Fruit fly (Drosophila melanogaster) whole organism, prepupa: Measurements from ENCODE around the gene CG5882.
A peak's percentile ranks its signal among the peaks of the same experiment; 100 is the strongest.

ENCODE experiments used
- Blimp-1 ChIP-seq: fragments of 200-800 bp; sonication (Bioruptor generic); optimal IDR thresholded peaks from 3 replicates; lab custom pipeline; 2017; ENCODE audit warnings: missing biosample characterization, missing genetic modification characterization, mild to moderate bottlenecking, moderate library complexity, missing genetic modification reagents
- CG10669 ChIP-seq: fragments of 200-800 bp; sonication (Bioruptor generic); optimal IDR thresholded peaks from 3 replicates; lab custom pipeline; 2018; ENCODE audit warnings: missing biosample characterization, mild to moderate bottlenecking, missing genetic modification characterization, moderate library complexity
- CG11294 ChIP-seq: fragments of 200-800 bp; sonication (Bioruptor generic); IDR thresholded peaks from 2 replicates; pipeline ENCODE4 v1.3.6; 2022; ENCODE audit warnings: missing biosample characterization, missing genetic modification characterization
- CG11762 ChIP-seq: fragments of 200-800 bp; sonication (Bioruptor generic); optimal IDR thresholded peaks from 3 replicates; lab custom pipeline; 2016; ENCODE audit warnings: missing biosample characterization, missing genetic modification characterization; ENCODE audit not compliant: insufficient read depth
- CG11902 ChIP-seq: fragments of 200-800 bp; sonication (Bioruptor generic); optimal IDR thresholded peaks from 3 replicates; lab custom pipeline; 2016; ENCODE audit warnings: missing biosample characterization, missing genetic modification characterization
- CG15336 ChIP-seq: fragments of 200-800 bp; sonication (Bioruptor generic); IDR thresholded peaks from 2 replicates; pipeline ENCODE4 v1.3.6; 2022; ENCODE audit warnings: missing biosample characterization, missing genetic modification characterization
- CG1621 ChIP-seq: fragments of 200-800 bp; sonication (Bioruptor generic); optimal IDR thresholded peaks from 3 replicates; lab custom pipeline; 2018; ENCODE audit warnings: missing biosample characterization, mild to moderate bottlenecking, missing genetic modification characterization
- CG3032 ChIP-seq: fragments of 200-800 bp; optimal IDR thresholded peaks from 2 replicates; lab custom pipeline; 2019; ENCODE audit warnings: missing biosample characterization, mild to moderate bottlenecking, missing genetic modification characterization, moderate library complexity
- CG32006 ChIP-seq: fragments of 200-800 bp; sonication (Bioruptor generic); optimal IDR thresholded peaks from 3 replicates; lab custom pipeline; 2017; ENCODE audit warnings: missing biosample characterization, mild to moderate bottlenecking, missing genetic modification characterization
- CG3919 ChIP-seq: fragments of 200-800 bp; sonication (Bioruptor generic); optimal IDR thresholded peaks from 3 replicates; lab custom pipeline; 2016; ENCODE audit warnings: missing biosample characterization, missing genetic modification characterization
- CG4318 ChIP-seq: fragments of 200-800 bp; sonication (Bioruptor generic); optimal IDR thresholded peaks from 3 replicates; lab custom pipeline; 2017; ENCODE audit warnings: missing biosample characterization, mild to moderate bottlenecking, missing genetic modification characterization
- CG6163 ChIP-seq: fragments of 200-800 bp; sonication (Bioruptor generic); IDR thresholded peaks from 3 replicates; pipeline ENCODE4 v1.3.6; 2022; ENCODE audit warnings: missing biosample characterization, missing genetic modification characterization
- CG6276 ChIP-seq: fragments of 200-800 bp; sonication (Bioruptor generic); optimal IDR thresholded peaks from 2 replicates; lab custom pipeline; 2017; ENCODE audit warnings: missing biosample characterization, mild to moderate bottlenecking, missing genetic modification characterization
- CG6792 ChIP-seq: fragments of 200-800 bp; sonication (Bioruptor generic); optimal IDR thresholded peaks from 3 replicates; lab custom pipeline; 2016; ENCODE audit warnings: missing biosample characterization, missing genetic modification characterization
- CG6808 ChIP-seq: fragments of 200-800 bp; sonication (Bioruptor generic); optimal IDR thresholded peaks from 3 replicates; lab custom pipeline; 2017; ENCODE audit warnings: missing biosample characterization, missing genetic modification characterization, mild to moderate bottlenecking, moderate library complexity, missing genetic modification reagents
- CG6854 ChIP-seq: fragments of 200-800 bp; sonication (Bioruptor generic); optimal IDR thresholded peaks from 2 replicates; lab custom pipeline; 2017; ENCODE audit warnings: missing biosample characterization, mild to moderate bottlenecking, missing genetic modification characterization
- CG7368 ChIP-seq: fragments of 200-800 bp; sonication (Bioruptor generic); optimal IDR thresholded peaks from 3 replicates; lab custom pipeline; 2016; ENCODE audit warnings: missing biosample characterization, missing genetic modification characterization
- CG8119 ChIP-seq: fragments of 200-800 bp; sonication (Bioruptor generic); IDR thresholded peaks from 3 replicates; pipeline ENCODE4 v1.3.6; 2022; ENCODE audit warnings: missing biosample characterization, missing genetic modification characterization
- CG8632 ChIP-seq: fragments of 200-800 bp; sonication (Bioruptor generic); optimal IDR thresholded peaks from 3 replicates; lab custom pipeline; 2016; ENCODE audit warnings: missing biosample characterization, missing genetic modification characterization
- CG9139 ChIP-seq: fragments of 200-800 bp; sonication (Bioruptor generic); optimal IDR thresholded peaks from 3 replicates; lab custom pipeline; 2017; ENCODE audit warnings: missing biosample characterization, mild to moderate bottlenecking, missing genetic modification characterization
- Eip75B ChIP-seq: fragments of 200-800 bp; sonication (Bioruptor generic); optimal IDR thresholded peaks from 3 replicates; lab custom pipeline; 2016; ENCODE audit warnings: missing biosample characterization, missing genetic modification characterization
- Eip78C ChIP-seq: fragments of 200-800 bp; sonication (Bioruptor generic); peaks from one replicate; lab custom pipeline; 2016; ENCODE audit warnings: missing biosample characterization, missing genetic modification characterization
- Eip93F ChIP-seq: fragments of 200-800 bp; sonication (Bioruptor generic); optimal IDR thresholded peaks from 2 replicates; lab custom pipeline; 2016; ENCODE audit warnings: missing biosample characterization, mild to moderate bottlenecking, missing genetic modification characterization
- Ets96B ChIP-seq: fragments of 200-800 bp; optimal IDR thresholded peaks from 2 replicates; lab custom pipeline; 2019; ENCODE audit warnings: missing biosample characterization, mild to moderate bottlenecking, missing genetic modification characterization, moderate library complexity
- Gug ChIP-seq: fragments of 200-800 bp; sonication (Bioruptor generic); IDR thresholded peaks from 2 replicates; pipeline ENCODE4 v1.3.6; 2022; ENCODE audit warnings: missing biosample characterization, missing genetic modification characterization
- Hr4 ChIP-seq: fragments of 200-800 bp; sonication (Bioruptor generic); optimal IDR thresholded peaks from 3 replicates; lab custom pipeline; 2016; ENCODE audit warnings: missing biosample characterization, missing genetic modification characterization
- Met ChIP-seq: fragments of 200-800 bp; sonication (Bioruptor generic); optimal IDR thresholded peaks from 3 replicates; lab custom pipeline; 2016; ENCODE audit warnings: missing biosample characterization, missing genetic modification characterization
- OdsH ChIP-seq: fragments of 200-800 bp; sonication (Bioruptor generic); optimal IDR thresholded peaks from 3 replicates; lab custom pipeline; 2016; ENCODE audit warnings: missing biosample characterization, missing genetic modification characterization
- Sox102F ChIP-seq: fragments of 200-800 bp; sonication (Bioruptor generic); optimal IDR thresholded peaks from 2 replicates; lab custom pipeline; 2016; ENCODE audit warnings: missing biosample characterization, mild to moderate bottlenecking, missing genetic modification characterization
- Sox14 ChIP-seq: fragments of 200-800 bp; sonication (Bioruptor generic); optimal IDR thresholded peaks from 3 replicates; lab custom pipeline; 2016; ENCODE audit warnings: missing biosample characterization, missing genetic modification characterization
- achi ChIP-seq: fragments of 200-800 bp; sonication (Bioruptor generic); optimal IDR thresholded peaks from 3 replicates; lab custom pipeline; 2016; ENCODE audit warnings: missing biosample characterization, missing genetic modification characterization
- dsx ChIP-seq: fragments of 200-800 bp; optimal IDR thresholded peaks from 3 replicates; lab custom pipeline; 2019; ENCODE audit warnings: missing biosample characterization, mild to moderate bottlenecking, missing genetic modification characterization, moderate library complexity; ENCODE audit not compliant: poor library complexity, severe bottlenecking
- eg ChIP-seq: fragments of 200-800 bp; sonication (Bioruptor generic); IDR thresholded peaks from 3 replicates; pipeline ENCODE4 v1.3.6; 2022; ENCODE audit warnings: missing biosample characterization, missing genetic modification characterization
- esn ChIP-seq: fragments of 200-800 bp; sonication (Bioruptor generic); optimal IDR thresholded peaks from 2 replicates; lab custom pipeline; 2016; ENCODE audit warnings: missing biosample characterization, mild to moderate bottlenecking, missing genetic modification characterization, moderate library complexity
- fd85E ChIP-seq: fragments of 200-800 bp; sonication (Bioruptor generic); optimal IDR thresholded peaks from 3 replicates; lab custom pipeline; 2016; ENCODE audit warnings: missing biosample characterization, missing genetic modification characterization
- net ChIP-seq: fragments of 200-800 bp; sonication (Bioruptor generic); optimal IDR thresholded peaks from 3 replicates; lab custom pipeline; 2016; ENCODE audit warnings: missing biosample characterization, missing genetic modification characterization
- pdm3 ChIP-seq: fragments of 200-800 bp; sonication (Bioruptor generic); optimal IDR thresholded peaks from 3 replicates; lab custom pipeline; 2016; ENCODE audit warnings: missing biosample characterization, missing genetic modification characterization
- salr ChIP-seq, 2 experiments: fragments of 200-800 bp; sonication (Bioruptor generic); optimal IDR thresholded peaks; 3 replicates each; lab custom pipeline; 2016 to 2018; ENCODE audit warnings: missing biosample characterization in 2 of 2, missing genetic modification characterization in 2 of 2, mild to moderate bottlenecking in 1 of 2
- spab ChIP-seq: fragments of 200-800 bp; sonication (Bioruptor generic); optimal IDR thresholded peaks from 2 replicates; lab custom pipeline; 2017; ENCODE audit warnings: missing biosample characterization, mild to moderate bottlenecking, missing genetic modification characterization, missing genetic modification reagents
- ss ChIP-seq, 2 experiments: fragments of 200-800 bp; sonication (Bioruptor generic); optimal IDR thresholded peaks; 2 replicates in 1 of 2; 3 replicates in 1 of 2; lab custom pipeline; 2017 to 2018; ENCODE audit warnings: mild to moderate bottlenecking in 2 of 2, missing biosample characterization in 2 of 2, missing genetic modification characterization in 2 of 2, moderate library complexity in 1 of 2
- svp ChIP-seq: fragments of 200-800 bp; sonication (Bioruptor generic); peaks from one replicate; lab custom pipeline; 2016; ENCODE audit warnings: missing biosample characterization, missing genetic modification characterization
- topi ChIP-seq: fragments of 200-800 bp; sonication (Bioruptor generic); optimal IDR thresholded peaks from 3 replicates; lab custom pipeline; 2016; ENCODE audit warnings: missing biosample characterization, missing genetic modification characterization
- vri ChIP-seq: fragments of 200-800 bp; sonication (Bioruptor generic); optimal IDR thresholded peaks from 3 replicates; lab custom pipeline; 2016; ENCODE audit warnings: missing biosample characterization, mild to moderate bottlenecking, missing genetic modification characterization

Gene CG5882

dm6 chr3R:27075694-27076093 lies 42.8 kb upstream of the CG5882 start, which contains the start of gene CG14257:
CG14257 (plus strand) TSS chr3R:27075870.
- peak; percentile 19 for TF ChIP-seq dsx (GFP tag; lab: Kevin White, UChicago)
- peak; percentile 4 for TF ChIP-seq CG3919 (GFP tag; lab: Kevin White, UChicago)
- TF ChIP-seq eg, result peak; percentile 29; the same call in 1 of the 3 replicates
- no peak for TF ChIP-seq achi
- no peak for TF ChIP-seq Eip93F (GFP tag; lab: Kevin White, UChicago)
- TF ChIP-seq Blimp-1 (GFP tag; lab: Kevin White, UChicago), result peak; percentile 84
- no peak for TF ChIP-seq Sox14 (GFP tag; lab: Kevin White, UChicago)
- no peak for TF ChIP-seq topi (GFP tag; lab: Kevin White, UChicago)
- TF ChIP-seq fd85E, result no peak
- TF ChIP-seq CG10669, result no peak
- no peak for TF ChIP-seq CG6163 (GFP tag; lab: Robert Waterston, UW)
- no peak for TF ChIP-seq CG8119
- no peak for TF ChIP-seq CG11294 (GFP tag; lab: Robert Waterston, UW)
- TF ChIP-seq esn, result no peak
- TF ChIP-seq Met (GFP tag; lab: Kevin White, UChicago), result peak; percentile 10
- TF ChIP-seq pdm3 (GFP tag; lab: Kevin White, UChicago), result no peak
- peak; percentile 29 for TF ChIP-seq Sox102F (GFP tag; lab: Kevin White, UChicago)
- no peak for TF ChIP-seq svp (GFP tag; lab: Kevin White, UChicago)
- peak; percentile 34; the same call in 1 of the 2 replicates for TF ChIP-seq CG15336 (GFP tag; lab: Robert Waterston, UW)

- no peak for TF ChIP-seq svp (GFP tag; lab: Kevin White, UChicago)
- TF ChIP-seq OdsH (GFP tag; lab: Kevin White, UChicago), result no peak
- no peak for TF ChIP-seq vri
- TF ChIP-seq CG6854 (GFP tag; lab: Kevin White, UChicago), result no peak
- TF ChIP-seq Gug (GFP tag; lab: Robert Waterston, UW), result no peak
- TF ChIP-seq CG6808 (GFP tag; lab: Kevin White, UChicago), result no peak
- no peak for TF ChIP-seq CG1621
- TF ChIP-seq achi, result no peak
- no peak for TF ChIP-seq CG11902 (GFP tag; lab: Kevin White, UChicago)
- no peak for TF ChIP-seq Sox102F (GFP tag; lab: Kevin White, UChicago)
- TF ChIP-seq ss (GFP tag; optimal IDR thresholded peaks at IDR 0.05; lab: Kevin White, UChicago), result no peak
- TF ChIP-seq dsx (GFP tag; lab: Kevin White, UChicago), result no peak
- TF ChIP-seq spab, result no peak
- no peak for TF ChIP-seq Hr4 (GFP tag; lab: Kevin White, UChicago)
- TF ChIP-seq, all 60 proteins: peak for 0
These were observed 41.8 kb upstream of the CG5882 start for dm6 chr3R:27076618-27077017.

- TF ChIP-seq Eip78C (GFP tag; lab: Kevin White, UChicago) (peak; percentile 52), Sox14 (GFP tag; lab: Kevin White, UChicago) (no peak), CG4318 (no peak)
These were observed 35.7 kb upstream of the CG5882 start for dm6 chr3R:27082752-27083151.

- TF ChIP-seq CG3032 (tag; lab: Kevin White, UChicago) (peak; percentile 51), Sox14 (GFP tag; lab: Kevin White, UChicago) (no peak), ss (GFP tag; optimal IDR thresholded peaks at IDR 0.05; lab: Kevin White, UChicago) (peak; percentile 68 to 74), CG32006 (peak; percentile 6), CG8119 (no peak), eg (peak; percentile 73), CG9139 (GFP tag; lab: Kevin White, UChicago) (peak; percentile 28), CG6792 (GFP tag; lab: Kevin White, UChicago) (peak; percentile 16), CG11762 (GFP tag; lab: Kevin White, UChicago) (peak; percentile 1), Hr4 (GFP tag; lab: Kevin White, UChicago) (no peak), CG8632 (no peak), dsx (GFP tag; lab: Kevin White, UChicago) (peak; percentile 66), Eip75B (GFP tag; lab: Kevin White, UChicago) (peak; percentile 59), svp (GFP tag; lab: Kevin White, UChicago) (no peak), salr (GFP tag; optimal IDR thresholded peaks at IDR 0.05; lab: Kevin White, UChicago) (no peak), Eip78C (GFP tag; lab: Kevin White, UChicago) (peak; percentile 92), CG6276 (GFP tag; lab: Kevin White, UChicago) (peak; percentile 8), Met (GFP tag; lab: Kevin White, UChicago) (peak; percentile 14), Ets96B (peak; percentile 64), Blimp-1 (GFP tag; lab: Kevin White, UChicago) (peak; percentile 1), achi (peak; percentile 53), CG3919 (GFP tag; lab: Kevin White, UChicago) (peak; percentile 49), CG7368 (GFP tag; lab: Kevin White, UChicago) (peak; percentile 46), net (GFP tag; lab: Kevin White, UChicago) (peak; percentile 22), spab (peak; percentile 45), topi (GFP tag; lab: Kevin White, UChicago) (peak; percentile 19)
These were observed 33.9 kb upstream of the CG5882 start for dm6 chr3R:27084528-27085052.
